Fruit fly (Drosophila melanogaster) S2 (cell line): ENCODE results near the gene CG32537.

Experiments
- CG8478 ChIP-seq: fragments of >200 bp; optimal IDR thresholded peaks from 2 replicates; lab custom pipeline; 2018
- CTCF ChIP-seq, 2 experiments: fragments of >200 bp; optimal IDR thresholded peaks; 2 replicates each; lab custom pipeline; 2018

- TF ChIP-seq CTCF (optimal IDR thresholded peaks at IDR 0.05; lab: Kevin White, UChicago): no peak
- TF ChIP-seq CG8478: no peak
Observed at dm6 chrX:19322945-19323834, 46.9 kb upstream of the CG32537 start.
